Worm (Caenorhabditis elegans): ENCODE measurements around the gene C12D5.4.

DNA sequence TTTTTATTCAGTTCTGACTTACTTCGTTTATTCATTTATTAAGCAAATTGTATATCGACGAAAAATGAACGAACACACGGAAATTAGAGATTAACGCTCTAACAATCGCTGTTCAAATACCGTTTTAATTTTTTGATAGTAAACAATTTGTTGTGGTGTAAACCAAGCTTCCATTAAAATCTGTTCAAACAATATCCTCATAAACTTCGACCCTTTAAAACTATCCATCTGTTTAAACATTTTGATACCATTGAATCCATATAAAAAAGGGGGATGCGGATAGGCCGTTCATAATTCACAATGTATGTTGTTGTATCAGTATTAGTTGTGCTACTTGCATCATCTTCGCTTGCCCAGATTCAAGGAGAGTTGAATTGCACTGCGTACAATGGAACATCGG is 45.8 kb upstream of the C12D5.4 start, which contains the start of gene F07C4.6:
- TF ChIP-seq madf-2 (tag; optimal IDR thresholded peaks at IDR 0.05) (no peak), che-1 (tag; optimal IDR thresholded peaks at IDR 0.05) (no peak), ceh-18 (tag; optimal IDR thresholded peaks at IDR 0.05) (no peak), rnt-1 (tag; optimal IDR thresholded peaks at IDR 0.05) (no peak), ama-1 (optimal IDR thresholded peaks at IDR 0.05) (no peak), pha-2 (tag; optimal IDR thresholded peaks at IDR 0.05) (no peak), lin-11 (tag; optimal IDR thresholded peaks at IDR 0.05) (no peak), dmd-4 (tag; optimal IDR thresholded peaks at IDR 0.05; ENCODE audit: borderline replicate concordance) (no peak), nfya-1 (tag; optimal IDR thresholded peaks at IDR 0.05) (no peak), ceh-22 (tag; optimal IDR thresholded peaks at IDR 0.05) (no peak), pha-4 (tag; optimal IDR thresholded peaks at IDR 0.05) (no peak), pqm-1 (tag; optimal IDR thresholded peaks at IDR 0.05) (no peak)
